Worm (Caenorhabditis elegans) whole organism, mixed stage, embryonic: ENCODE results near the gene set-24.

Source experiments
- blmp-1 ChIP-seq: fragments of 150-350 bp; optimal IDR thresholded peaks from 2 replicates; lab custom pipeline; 2014; ENCODE audit warnings: missing biosample characterization, missing genetic modification characterization
- ceh-43 ChIP-seq: fragments of 200-800 bp; sonication (Bioruptor generic); optimal IDR thresholded peaks from 2 replicates; lab custom pipeline; 2018; ENCODE audit warnings: mild to moderate bottlenecking, missing genetic modification characterization, moderate library complexity, missing compliant biosample characterization
- drap-1 ChIP-seq: fragments of 200-800 bp; sonication (Bioruptor generic); optimal IDR thresholded peaks from 3 replicates; lab custom pipeline; 2018; ENCODE audit warnings: mild to moderate bottlenecking, missing genetic modification characterization, missing compliant biosample characterization
- elt-1 ChIP-seq: sonication (generic microtip); optimal IDR thresholded peaks from 2 replicates; lab custom pipeline; 2017; ENCODE audit warnings: missing genetic modification characterization, mild to moderate bottlenecking, missing compliant biosample characterization, antibody characterized with exemption, moderate library complexity, borderline replicate concordance; ENCODE audit not compliant: insufficient read depth
- ham-2 ChIP-seq: fragments of 200-800 bp; sonication (Bioruptor generic); optimal IDR thresholded peaks from 2 replicates; lab custom pipeline; 2018; ENCODE audit warnings: mild to moderate bottlenecking, missing genetic modification characterization, missing compliant biosample characterization
- lin-13 ChIP-seq: fragments of 150-350 bp; optimal IDR thresholded peaks from 2 replicates; lab custom pipeline; 2014; ENCODE audit warnings: missing biosample characterization, missing genetic modification characterization
- mab-5 ChIP-seq: fragments of 150-350 bp; optimal IDR thresholded peaks from 2 replicates; lab custom pipeline; 2014; ENCODE audit warnings: missing biosample characterization, missing genetic modification characterization
- nhr-237 ChIP-seq: fragments of 150-350 bp; optimal IDR thresholded peaks from 2 replicates; lab custom pipeline; 2014; ENCODE audit warnings: missing biosample characterization, missing genetic modification characterization
- snpc-4 ChIP-seq: fragments of 150-350 bp; optimal IDR thresholded peaks from 2 replicates; lab custom pipeline; 2014; ENCODE audit warnings: missing biosample characterization, missing genetic modification characterization
- sptf-1 ChIP-seq: sonication (generic microtip); optimal IDR thresholded peaks from 2 replicates; lab custom pipeline; 2017; ENCODE audit warnings: mild to moderate bottlenecking, missing genetic modification characterization, moderate library complexity, missing compliant biosample characterization
- unc-39 ChIP-seq: fragments of 150-350 bp; optimal IDR thresholded peaks from 2 replicates; lab custom pipeline; 2014; ENCODE audit warnings: missing biosample characterization, missing genetic modification characterization
- unc-62 ChIP-seq: fragments of 150-350 bp; optimal IDR thresholded peaks from 2 replicates; lab custom pipeline; 2014; ENCODE audit warnings: missing biosample characterization, missing genetic modification reagents, missing genetic modification characterization
- ztf-11 ChIP-seq: fragments of 150-350 bp; optimal IDR thresholded peaks from 2 replicates; lab custom pipeline; 2014; ENCODE audit warnings: missing biosample characterization, missing genetic modification characterization

DNA sequence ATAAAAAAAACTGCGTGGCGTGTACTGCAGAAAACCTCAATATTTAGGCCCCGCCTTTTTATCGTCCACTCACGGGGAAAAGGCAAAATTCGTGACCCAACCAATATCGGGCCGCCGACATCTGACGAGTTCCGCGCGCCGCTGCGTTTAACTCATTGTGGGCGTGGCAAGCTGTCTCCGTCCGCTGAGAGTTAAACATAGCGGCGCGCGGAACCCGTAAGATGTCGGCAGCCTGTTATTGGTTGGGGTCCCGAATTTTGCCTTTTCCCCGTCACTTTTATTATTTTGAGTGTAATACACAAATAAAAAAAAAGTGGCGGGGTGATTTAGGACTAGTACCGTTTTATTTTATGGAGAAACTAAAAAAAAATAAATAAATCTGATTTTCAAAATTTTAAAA is 54.4 kb downstream of the set-24 start:
- TF ChIP-seq drap-1 (GFP tag; lab: Kevin White, UChicago) (no peak), unc-62 (GFP tag; lab: Kevin White, UChicago) (no peak), sptf-1 (tag; lab: Kevin White, UChicago) (no peak), elt-1 (no peak), ztf-11 (tag; lab: Kevin White, UChicago) (no peak), lin-13 (tag; lab: Kevin White, UChicago) (no peak), unc-39 (tag; lab: Kevin White, UChicago) (no peak), snpc-4 (tag; lab: Kevin White, UChicago) (no peak), mab-5 (tag; lab: Kevin White, UChicago) (no peak), nhr-237 (tag; lab: Kevin White, UChicago) (no peak), ham-2 (GFP tag; lab: Kevin White, UChicago) (no peak), blmp-1 (tag; lab: Kevin White, UChicago) (no peak), ceh-43 (GFP tag; lab: Kevin White, UChicago) (no peak)
